Fruit fly (Drosophila melanogaster) whole organism, embryonic: ENCODE data around the gene tipE.

Experiments
- CG10267 ChIP-seq: fragments of 200-800 bp; sonication (Bioruptor generic); optimal IDR thresholded peaks from 2 replicates; lab custom pipeline; 2018; ENCODE audit warnings: missing biosample characterization, mild to moderate bottlenecking, missing genetic modification characterization, moderate library complexity
- CG10565 ChIP-seq: fragments of 200-800 bp; sonication (Bioruptor generic); optimal IDR thresholded peaks from 3 replicates; lab custom pipeline; 2016; ENCODE audit warnings: missing biosample characterization, mild to moderate bottlenecking, missing genetic modification characterization
- CG11085 ChIP-seq: fragments of 200-800 bp; sonication (Bioruptor generic); IDR thresholded peaks from 2 replicates; pipeline ENCODE4 v1.3.6; 2022; ENCODE audit warnings: missing biosample characterization, missing genetic modification characterization
- CG14050 ChIP-seq: fragments of 200-800 bp; sonication (Bioruptor generic); IDR thresholded peaks from 3 replicates; pipeline ENCODE4 v1.3.6; 2022; ENCODE audit warnings: missing biosample characterization, missing genetic modification characterization
- CG14965 ChIP-seq: fragments of 200-800 bp; sonication (Bioruptor generic); optimal IDR thresholded peaks from 2 replicates; lab custom pipeline; 2016; ENCODE audit warnings: missing biosample characterization, missing genetic modification characterization, borderline replicate concordance
- CG16815 ChIP-seq: fragments of 200-800 bp; sonication (Bioruptor generic); optimal IDR thresholded peaks from 3 replicates; lab custom pipeline; 2017; ENCODE audit warnings: missing biosample characterization, mild to moderate bottlenecking, missing genetic modification characterization
- CG17186 ChIP-seq: fragments of 200-800 bp; sonication (Bioruptor generic); optimal IDR thresholded peaks from 3 replicates; lab custom pipeline; 2017; ENCODE audit warnings: missing biosample characterization, missing genetic modification reagents, missing genetic modification characterization
- CG17359 ChIP-seq: fragments of 200-800 bp; sonication (Bioruptor generic); optimal IDR thresholded peaks from 3 replicates; lab custom pipeline; 2018; ENCODE audit warnings: missing biosample characterization, mild to moderate bottlenecking, missing genetic modification characterization, moderate library complexity
- CG17361 ChIP-seq: fragments of 200-800 bp; sonication (Bioruptor generic); IDR thresholded peaks from 3 replicates; pipeline ENCODE4 v1.3.6; 2022; ENCODE audit warnings: missing biosample characterization, missing genetic modification characterization
- CG17568 ChIP-seq: fragments of 200-800 bp; sonication (Bioruptor generic); optimal IDR thresholded peaks from 2 replicates; lab custom pipeline; 2018; ENCODE audit warnings: missing biosample characterization, mild to moderate bottlenecking, missing genetic modification characterization, moderate library complexity
- CG18262 ChIP-seq: fragments of 200-800 bp; optimal IDR thresholded peaks from 3 replicates; lab custom pipeline; 2019; ENCODE audit warnings: missing biosample characterization, mild to moderate bottlenecking, missing genetic modification characterization, moderate library complexity
- CG1832 ChIP-seq: fragments of 200-800 bp; sonication (Bioruptor generic); optimal IDR thresholded peaks from 2 replicates; lab custom pipeline; 2017; ENCODE audit warnings: missing biosample characterization, mild to moderate bottlenecking, missing genetic modification characterization, inconsistent platforms
- CG18764 ChIP-seq: fragments of 200-800 bp; sonication (Bioruptor generic); optimal IDR thresholded peaks from 3 replicates; lab custom pipeline; 2016; ENCODE audit warnings: missing biosample characterization, missing genetic modification characterization
- CG2120 ChIP-seq: fragments of 200-800 bp; sonication (Bioruptor generic); optimal IDR thresholded peaks from 3 replicates; lab custom pipeline; 2016; ENCODE audit warnings: missing biosample characterization, missing genetic modification characterization
- CG2129 ChIP-seq: fragments of 200-800 bp; sonication (Bioruptor generic); IDR thresholded peaks from 2 replicates; pipeline ENCODE4 v1.3.6; 2022; ENCODE audit warnings: missing biosample characterization, missing genetic modification characterization; ENCODE audit not compliant: partially characterized antibody
- CG2202 ChIP-seq: fragments of 200-800 bp; sonication (Bioruptor generic); optimal IDR thresholded peaks from 2 replicates; lab custom pipeline; 2018; ENCODE audit warnings: missing biosample characterization, mild to moderate bottlenecking, missing genetic modification characterization
- CG30431 ChIP-seq: fragments of 200-800 bp; sonication (Bioruptor generic); optimal IDR thresholded peaks from 2 replicates; lab custom pipeline; 2017; ENCODE audit warnings: missing biosample characterization, missing genetic modification characterization
- CG3065 ChIP-seq: fragments of 200-800 bp; sonication (Bioruptor generic); optimal IDR thresholded peaks from 2 replicates; lab custom pipeline; 2016; ENCODE audit warnings: missing biosample characterization, missing genetic modification characterization
- CG3281 ChIP-seq: fragments of 200-800 bp; sonication (Bioruptor generic); optimal IDR thresholded peaks from 3 replicates; lab custom pipeline; 2017; ENCODE audit warnings: missing biosample characterization, mild to moderate bottlenecking, missing genetic modification characterization
- CG34224 ChIP-seq: fragments of 200-800 bp; sonication (Bioruptor generic); IDR thresholded peaks from 3 replicates; pipeline ENCODE4 v1.3.6; 2022; ENCODE audit warnings: missing biosample characterization, missing genetic modification characterization; ENCODE audit not compliant: partially characterized antibody
- CG42726 ChIP-seq: fragments of 200-800 bp; sonication (Bioruptor generic); IDR thresholded peaks from 2 replicates; pipeline ENCODE4 v1.3.6; 2022; ENCODE audit warnings: missing biosample characterization, missing genetic modification characterization; ENCODE audit not compliant: partially characterized antibody
- CG4854 ChIP-seq: fragments of 200-800 bp; sonication (Bioruptor generic); optimal IDR thresholded peaks from 2 replicates; lab custom pipeline; 2016; ENCODE audit warnings: missing biosample characterization, missing genetic modification characterization, inconsistent platforms
- CG5245 ChIP-seq: fragments of 200-800 bp; sonication (Bioruptor generic); optimal IDR thresholded peaks from 3 replicates; lab custom pipeline; 2016; ENCODE audit warnings: missing biosample characterization, missing genetic modification characterization
- CG7839 ChIP-seq: fragments of 200-800 bp; sonication (Bioruptor generic); optimal IDR thresholded peaks from 3 replicates; lab custom pipeline; 2018; ENCODE audit warnings: missing biosample characterization, mild to moderate bottlenecking, missing genetic modification characterization, moderate library complexity
- CG8944 ChIP-seq: fragments of 200-800 bp; sonication (Bioruptor generic); optimal IDR thresholded peaks from 3 replicates; lab custom pipeline; 2016; ENCODE audit warnings: missing biosample characterization, missing genetic modification characterization
- CG9727 ChIP-seq: fragments of 200-800 bp; sonication (Bioruptor generic); optimal IDR thresholded peaks from 3 replicates; lab custom pipeline; 2017; ENCODE audit warnings: missing biosample characterization, mild to moderate bottlenecking, missing genetic modification characterization
- Dll ChIP-seq: fragments of 200-800 bp; sonication (Bioruptor generic); IDR thresholded peaks from 4 replicates; pipeline ENCODE4 v1.3.6; 2022; ENCODE audit warnings: missing biosample characterization, missing genetic modification characterization; ENCODE audit not compliant: partially characterized antibody
- E2f2 ChIP-seq: fragments of 200-800 bp; sonication (Bioruptor generic); IDR thresholded peaks from 2 replicates; pipeline ENCODE4 v1.3.6; 2022; ENCODE audit warnings: missing biosample characterization, missing genetic modification characterization
- Gug ChIP-seq: fragments of 200-800 bp; sonication (Bioruptor generic); IDR thresholded peaks from 4 replicates; pipeline ENCODE4 v1.3.6; 2022; ENCODE audit warnings: missing biosample characterization, missing genetic modification characterization
- HLH4C ChIP-seq: fragments of 200-800 bp; sonication (Bioruptor generic); IDR thresholded peaks from 3 replicates; pipeline ENCODE4 v1.3.6; 2022; ENCODE audit warnings: missing biosample characterization, missing genetic modification characterization; ENCODE audit not compliant: partially characterized antibody
- Hsf ChIP-seq: fragments of 200-800 bp; sonication (Bioruptor generic); optimal IDR thresholded peaks from 3 replicates; lab custom pipeline; 2016; ENCODE audit warnings: missing biosample characterization, missing genetic modification characterization
- Nf-YA ChIP-seq: fragments of 200-800 bp; sonication (Bioruptor generic); IDR thresholded peaks from 2 replicates; pipeline ENCODE4 v1.3.6; 2022; ENCODE audit warnings: missing biosample characterization, missing genetic modification characterization
- Xrp1 ChIP-seq: fragments of 200-800 bp; sonication (Bioruptor generic); IDR thresholded peaks from 2 replicates; pipeline ENCODE4 v1.3.6; 2022; ENCODE audit warnings: missing biosample characterization, missing genetic modification characterization
- YL-1 ChIP-seq: fragments of 200-800 bp; sonication (Bioruptor generic); optimal IDR thresholded peaks from 3 replicates; lab custom pipeline; 2017; ENCODE audit warnings: missing biosample characterization, mild to moderate bottlenecking, missing genetic modification characterization
- dati ChIP-seq: fragments of 200-800 bp; sonication (Bioruptor generic); IDR thresholded peaks from 2 replicates; pipeline ENCODE4 v1.3.6; 2022; ENCODE audit warnings: missing biosample characterization, missing genetic modification characterization
- grn ChIP-seq: fragments of 200-800 bp; sonication (Bioruptor generic); optimal IDR thresholded peaks from 3 replicates; lab custom pipeline; 2017; ENCODE audit warnings: missing biosample characterization, missing genetic modification characterization
- mld ChIP-seq: fragments of 200-800 bp; sonication (Bioruptor generic); IDR thresholded peaks from 3 replicates; pipeline ENCODE4 v1.3.6; 2022; ENCODE audit warnings: missing biosample characterization, missing genetic modification characterization; ENCODE audit not compliant: partially characterized antibody
- nmo ChIP-seq: fragments of 200-800 bp; sonication (Bioruptor generic); optimal IDR thresholded peaks from 2 replicates; lab custom pipeline; 2018; ENCODE audit warnings: missing biosample characterization, mild to moderate bottlenecking, missing genetic modification characterization, moderate library complexity
- pfk ChIP-seq: fragments of 200-800 bp; sonication (Bioruptor generic); optimal IDR thresholded peaks from 2 replicates; lab custom pipeline; 2018; ENCODE audit warnings: missing biosample characterization, mild to moderate bottlenecking, missing genetic modification characterization, moderate library complexity
- repo ChIP-seq: fragments of 200-800 bp; sonication (Bioruptor generic); optimal IDR thresholded peaks from 2 replicates; lab custom pipeline; 2016; ENCODE audit warnings: missing biosample characterization, missing genetic modification characterization
- salm ChIP-seq: fragments of 200-800 bp; sonication (Bioruptor generic); optimal IDR thresholded peaks from 2 replicates; lab custom pipeline; 2018; ENCODE audit warnings: missing biosample characterization, mild to moderate bottlenecking, missing genetic modification characterization
- shn ChIP-seq: fragments of 200-800 bp; sonication (Bioruptor generic); optimal IDR thresholded peaks from 3 replicates; lab custom pipeline; 2016; ENCODE audit warnings: missing biosample characterization, missing genetic modification characterization
- sim ChIP-seq: fragments of 200-800 bp; sonication (Bioruptor generic); IDR thresholded peaks from 2 replicates; pipeline ENCODE4 v1.3.6; 2022; ENCODE audit warnings: missing biosample characterization, missing genetic modification characterization
- sima ChIP-seq: fragments of 200-800 bp; sonication (Bioruptor generic); optimal IDR thresholded peaks from 2 replicates; lab custom pipeline; 2016; ENCODE audit warnings: missing biosample characterization, missing genetic modification characterization
- sisA ChIP-seq: fragments of 200-800 bp; sonication (Bioruptor generic); IDR thresholded peaks from 2 replicates; pipeline ENCODE4 v1.3.6; 2022; ENCODE audit warnings: missing biosample characterization, missing genetic modification characterization
- tll ChIP-seq, 2 experiments: fragments of 200-800 bp in 1 of 2; fragments of >200 bp in 1 of 2; sonication (Bioruptor generic) in 1 of 2; optimal IDR thresholded peaks; 2 replicates each; lab custom pipeline; 2017 to 2019; ENCODE audit warnings: missing biosample characterization in 2 of 2, missing genetic modification characterization in 2 of 2, mild to moderate bottlenecking in 1 of 2, moderate library complexity in 1 of 2
- wdn ChIP-seq: fragments of 200-800 bp; sonication (Bioruptor generic); IDR thresholded peaks from 2 replicates; pipeline ENCODE4 v1.3.6; 2022; ENCODE audit warnings: missing biosample characterization, missing genetic modification characterization
- zen2 ChIP-seq: fragments of 200-800 bp; sonication (Bioruptor generic); IDR thresholded peaks from 3 replicates; pipeline ENCODE4 v1.3.6; 2022; ENCODE audit warnings: missing biosample characterization, missing genetic modification characterization; ENCODE audit not compliant: partially characterized antibody
- zfh2 ChIP-seq: fragments of 200-800 bp; sonication (Bioruptor generic); optimal IDR thresholded peaks from 2 replicates; lab custom pipeline; 2016; ENCODE audit warnings: missing biosample characterization, missing genetic modification characterization

The tipE gene

DNA sequence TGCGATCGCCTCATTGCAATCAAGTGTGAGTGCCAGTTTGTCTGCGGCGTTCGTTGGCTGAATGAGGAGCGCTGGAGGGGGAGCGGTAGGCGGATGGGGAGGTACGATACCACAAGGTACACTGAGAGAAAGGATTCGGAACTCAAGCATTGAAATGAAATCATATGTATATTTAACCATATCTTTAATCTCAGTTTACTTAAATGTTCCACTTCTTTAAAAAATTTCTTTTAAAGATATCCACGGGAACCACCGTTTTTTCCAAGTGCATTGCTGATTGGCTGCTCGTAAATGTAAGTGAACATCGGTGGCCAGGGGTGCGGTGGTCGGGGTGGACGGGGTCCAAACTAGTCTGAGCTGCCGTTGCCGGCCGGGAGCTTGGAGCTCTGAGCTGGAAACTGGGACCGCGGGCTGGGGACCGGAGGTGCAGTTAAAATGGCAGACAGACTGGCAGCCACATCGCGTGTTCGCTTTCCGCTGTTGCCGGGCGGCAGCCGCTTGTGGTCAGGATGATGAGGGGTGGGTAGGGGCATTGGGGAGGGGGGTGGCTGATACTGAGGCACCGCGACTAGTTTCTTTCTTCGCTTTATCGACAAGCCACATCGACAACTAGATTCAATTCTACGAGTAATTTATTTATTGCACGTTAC, 40.0 kb downstream of the tipE start (continued):
- TF ChIP-seq CG4854 (GFP tag; lab: Kevin White, UChicago) = peak; percentile 87
- peak; percentile 98 for TF ChIP-seq Xrp1 (GFP tag; lab: Robert Waterston, UW)
- no peak for TF ChIP-seq CG42726 (GFP tag; lab: Robert Waterston, UW)
- peak; percentile 84 for TF ChIP-seq CG3281 (GFP tag; lab: Kevin White, UChicago)
- no peak for TF ChIP-seq Dll
- TF ChIP-seq grn (GFP tag; lab: Kevin White, UChicago) = peak; percentile 88
- peak; percentile 97 for TF ChIP-seq CG9727 (GFP tag; lab: Kevin White, UChicago)
- peak; percentile 90 for TF ChIP-seq CG16815 (GFP tag; lab: Kevin White, UChicago)
- TF ChIP-seq CG2129 (GFP tag; lab: Robert Waterston, UW) = no peak
- peak; percentile 96 for TF ChIP-seq Hsf (GFP tag; lab: Kevin White, UChicago)
- TF ChIP-seq tll (GFP tag; optimal IDR thresholded peaks at IDR 0.05; lab: Kevin White, UChicago) = peak in 1 of 2 experiments; percentile 19
- peak; percentile 91 for TF ChIP-seq CG17568 (GFP tag; lab: Kevin White, UChicago)
- no peak for TF ChIP-seq mld (GFP tag; lab: Robert Waterston, UW)
- TF ChIP-seq CG17359 (tag; lab: Kevin White, UChicago) = peak; percentile 97
- peak; percentile 89 for TF ChIP-seq CG3065 (GFP tag; lab: Kevin White, UChicago)
- peak; percentile 95 for TF ChIP-seq shn
- peak; percentile 97 for TF ChIP-seq CG17361 (GFP tag; lab: Robert Waterston, UW)
- TF ChIP-seq CG14965 (GFP tag; lab: Kevin White, UChicago) = peak; percentile 72
- peak; percentile 98 for TF ChIP-seq nmo
- peak; percentile 96 for TF ChIP-seq Nf-YA (GFP tag; lab: Robert Waterston, UW)
- peak; percentile 95 for TF ChIP-seq sim (GFP tag; lab: Robert Waterston, UW)
- peak; percentile 92 for TF ChIP-seq dati (GFP tag; lab: Robert Waterston, UW)
- peak; percentile 73 for TF ChIP-seq CG2120 (GFP tag; lab: Kevin White, UChicago)
- peak; percentile 77 for TF ChIP-seq CG10565
- TF ChIP-seq wdn (GFP tag; lab: Robert Waterston, UW) = peak; percentile 65; the same call in 1 of the 2 replicates
- TF ChIP-seq CG5245 (GFP tag; lab: Kevin White, UChicago) = peak; percentile 96
- TF ChIP-seq salm (tag; lab: Kevin White, UChicago) = peak; percentile 96
- peak; percentile 92 for TF ChIP-seq CG18764 (GFP tag; lab: Kevin White, UChicago)
- peak; percentile 97 for TF ChIP-seq CG14050 (GFP tag; lab: Robert Waterston, UW)
- TF ChIP-seq CG34224 = no peak
- peak; percentile 93 for TF ChIP-seq CG30431 (GFP tag; lab: Kevin White, UChicago)
- TF ChIP-seq CG1832 = no peak
- TF ChIP-seq E2f2 (GFP tag; lab: Robert Waterston, UW) = peak; percentile 79
- peak; percentile 97 for TF ChIP-seq CG7839 (tag; lab: Kevin White, UChicago)
- TF ChIP-seq CG17186 = peak; percentile 87
- TF ChIP-seq repo = peak; percentile 88
- TF ChIP-seq pfk (GFP tag; lab: Kevin White, UChicago) = peak; percentile 30
- no peak for TF ChIP-seq HLH4C (GFP tag; lab: Robert Waterston, UW)
- peak; percentile 83 for TF ChIP-seq YL-1
- TF ChIP-seq zen2 (GFP tag; lab: Robert Waterston, UW) = no peak
- TF ChIP-seq CG18262 (tag; lab: Kevin White, UChicago) = peak; percentile 97
- TF ChIP-seq CG11085 (GFP tag; lab: Robert Waterston, UW) = peak; percentile 77
- TF ChIP-seq CG8944 (GFP tag; lab: Kevin White, UChicago) = peak; percentile 93
- TF ChIP-seq CG2202 (tag; lab: Kevin White, UChicago) = peak; percentile 96
- peak; percentile 93 for TF ChIP-seq Gug (GFP tag; lab: Robert Waterston, UW)
- peak; percentile 90 for TF ChIP-seq CG10267 (tag; lab: Kevin White, UChicago)
- TF ChIP-seq sisA (GFP tag; lab: Robert Waterston, UW) = peak; percentile 99
- peak; percentile 91 for TF ChIP-seq sima
- TF ChIP-seq zfh2 (GFP tag; lab: Kevin White, UChicago) = peak; percentile 20
